Worm (Caenorhabditis elegans) whole organism, young adult: ENCODE measurements around the gene hlh-4.
A peak's percentile ranks its signal among the peaks of the same experiment; 100 is the strongest.

Experiments
- F22D6.2 ChIP-seq: sonication (generic microtip); optimal IDR thresholded peaks from 2 replicates; lab custom pipeline; 2016; ENCODE audit warnings: mild to moderate bottlenecking, missing genetic modification characterization, missing compliant biosample characterization
- ama-1 ChIP-seq, 3 experiments: fragments of 150-350 bp in 1 of 3; sonication (generic microtip) in 2 of 3; optimal IDR thresholded peaks; 2 replicates each; lab custom pipeline; 2014 to 2018; ENCODE audit warnings: missing biosample characterization in 2 of 3, missing genetic modification characterization in 2 of 3, missing genetic modification reagents in 2 of 3
- efl-1 ChIP-seq: fragments of 150-350 bp; optimal IDR thresholded peaks from 2 replicates; lab custom pipeline; 2014; ENCODE audit warnings: missing biosample characterization, missing genetic modification reagents, missing genetic modification characterization
- madf-3 ChIP-seq: fragments of 200-800 bp; sonication (Bioruptor generic); IDR thresholded peaks from 2 replicates; pipeline ENCODE4 v1.3.6; 2022; ENCODE audit warnings: missing genetic modification reagents, missing genetic modification characterization, missing compliant biosample characterization
- nhr-27 ChIP-seq: fragments of 200-800 bp; sonication (Bioruptor generic); optimal IDR thresholded peaks from 2 replicates; lab custom pipeline; 2018; ENCODE audit warnings: mild to moderate bottlenecking, missing genetic modification characterization, moderate library complexity, missing compliant biosample characterization
- rcor-1 ChIP-seq: fragments of 200-800 bp; sonication (Bioruptor generic); IDR thresholded peaks from 2 replicates; pipeline ENCODE4 v1.3.6; 2022; ENCODE audit warnings: missing genetic modification reagents, missing genetic modification characterization, missing compliant biosample characterization
- snpc-3.4 ChIP-seq: sonication (generic microtip); optimal IDR thresholded peaks from 2 replicates; lab custom pipeline; 2017; ENCODE audit warnings: missing genetic modification characterization, mild to moderate bottlenecking, missing compliant biosample characterization, antibody characterized with exemption, moderate library complexity, missing genotype, missing genetic modification reagents
- ztf-3 ChIP-seq: fragments of 200-800 bp; sonication (Bioruptor generic); optimal IDR thresholded peaks from 2 replicates; lab custom pipeline; 2018; ENCODE audit warnings: mild to moderate bottlenecking, missing genetic modification characterization, missing compliant biosample characterization

DNA sequence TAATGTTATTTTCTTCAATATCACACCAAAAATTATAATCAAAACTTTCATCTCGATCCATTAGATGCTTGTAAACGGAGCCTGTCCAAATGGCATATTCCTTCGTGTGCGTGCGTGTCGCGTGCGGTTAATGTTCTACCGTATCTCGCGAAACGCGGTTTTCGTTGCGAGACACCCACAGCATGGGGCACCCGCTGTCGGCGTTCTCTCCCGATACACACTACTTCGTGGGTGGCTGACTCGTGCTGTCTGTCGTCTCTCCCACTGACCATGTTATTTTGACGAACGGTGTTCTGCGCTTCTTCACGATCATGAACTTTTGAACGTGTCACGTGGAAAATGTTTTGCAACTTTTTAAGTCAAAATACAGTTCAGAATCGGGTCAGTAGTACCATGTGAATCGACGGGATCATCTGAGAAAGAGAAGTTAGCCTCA lies 26.6 kb upstream of the hlh-4 start:
- TF ChIP-seq efl-1 (GFP tag; lab: Kevin White, UChicago): no peak
- peak; percentile 89 for TF ChIP-seq F22D6.2 (tag; lab: Kevin White, UChicago)
- TF ChIP-seq ama-1 (optimal IDR thresholded peaks at IDR 0.05; lab: Kevin White, UChicago): peak; percentile 90
- peak in 1 of 2 experiments; percentile 78 for TF ChIP-seq ama-1 (GFP tag; optimal IDR thresholded peaks at IDR 0.05; lab: Kevin White, UChicago)
- peak; percentile 55 for TF ChIP-seq snpc-3.4 (tag; lab: Kevin White, UChicago)
- peak; percentile 100 for TF ChIP-seq madf-3 (GFP tag; lab: Robert Waterston, UW)
- peak; percentile 92 for TF ChIP-seq rcor-1
- TF ChIP-seq ztf-3 (GFP tag; lab: Kevin White, UChicago): peak; percentile 97
- peak; percentile 92 for TF ChIP-seq nhr-27
